Fruit fly (Drosophila melanogaster) whole organism, embryonic: ENCODE results near the gene CG17377.

Experiments used
- Abd-B ChIP-seq: fragments of 200-800 bp; sonication (Bioruptor generic); optimal IDR thresholded peaks from 2 replicates; lab custom pipeline; 2018; ENCODE audit warnings: missing biosample characterization, mild to moderate bottlenecking, missing genetic modification characterization, moderate library complexity
- Awh ChIP-seq: fragments of 200-800 bp; sonication (Bioruptor generic); IDR thresholded peaks from 2 replicates; pipeline ENCODE4, ENCODE4 v1.3.6; 2022; ENCODE audit warnings: missing biosample characterization, missing genetic modification characterization
- B-H2 ChIP-seq: fragments of 200-800 bp; sonication (Bioruptor generic); optimal IDR thresholded peaks from 2 replicates; lab custom pipeline; 2018; ENCODE audit warnings: missing biosample characterization, mild to moderate bottlenecking, missing genetic modification characterization
- Bgb ChIP-seq: fragments of 200-800 bp; sonication (Bioruptor generic); IDR thresholded peaks from 2 replicates; pipeline ENCODE4 v1.3.6; 2022; ENCODE audit warnings: missing biosample characterization, missing genetic modification characterization; ENCODE audit not compliant: partially characterized antibody
- CG1024 ChIP-seq: fragments of 200-800 bp; sonication (Bioruptor generic); IDR thresholded peaks from 2 replicates; pipeline ENCODE4 v1.3.6; 2022; ENCODE audit warnings: missing biosample characterization, missing genetic modification characterization
- CG13287 ChIP-seq: fragments of 200-800 bp; sonication (Bioruptor generic); IDR thresholded peaks from 2 replicates; pipeline ENCODE4 v1.3.6; 2022; ENCODE audit warnings: missing biosample characterization, missing genetic modification characterization; ENCODE audit not compliant: partially characterized antibody
- CG14014 ChIP-seq: fragments of 200-800 bp; sonication (Bioruptor generic); IDR thresholded peaks from 2 replicates; pipeline ENCODE4 v1.3.6; 2022; ENCODE audit warnings: missing biosample characterization, missing genetic modification characterization
- CG15269 ChIP-seq: fragments of 200-800 bp; sonication (Bioruptor generic); optimal IDR thresholded peaks from 2 replicates; lab custom pipeline; 2018; ENCODE audit warnings: missing biosample characterization, mild to moderate bottlenecking, missing genetic modification characterization, moderate library complexity
- CG1832 ChIP-seq: fragments of 200-800 bp; sonication (Bioruptor generic); optimal IDR thresholded peaks from 2 replicates; lab custom pipeline; 2017; ENCODE audit warnings: missing biosample characterization, mild to moderate bottlenecking, missing genetic modification characterization, inconsistent platforms
- CG2199 ChIP-seq: fragments of 200-800 bp; sonication (Bioruptor generic); IDR thresholded peaks from 3 replicates; pipeline ENCODE4 v1.3.6; 2022; ENCODE audit warnings: missing biosample characterization, missing genetic modification characterization
- CG31224 ChIP-seq: fragments of 200-800 bp; sonication (Bioruptor generic); IDR thresholded peaks from 2 replicates; pipeline ENCODE4 v1.3.6; 2022; ENCODE audit warnings: missing biosample characterization, missing genetic modification characterization
- CG31388 ChIP-seq: fragments of 200-800 bp; sonication (Bioruptor generic); optimal IDR thresholded peaks from 2 replicates; lab custom pipeline; 2016; ENCODE audit warnings: missing biosample characterization, missing genetic modification characterization
- CG34224 ChIP-seq: fragments of 200-800 bp; sonication (Bioruptor generic); IDR thresholded peaks from 3 replicates; pipeline ENCODE4 v1.3.6; 2022; ENCODE audit warnings: missing biosample characterization, missing genetic modification characterization; ENCODE audit not compliant: partially characterized antibody
- CG3995 ChIP-seq: fragments of 200-800 bp; sonication (Bioruptor generic); optimal IDR thresholded peaks from 3 replicates; lab custom pipeline; 2016; ENCODE audit warnings: missing biosample characterization, missing genetic modification characterization
- CG8281 ChIP-seq: fragments of 200-800 bp; sonication (Bioruptor generic); optimal IDR thresholded peaks from 2 replicates; lab custom pipeline; 2018; ENCODE audit warnings: missing biosample characterization, mild to moderate bottlenecking, missing genetic modification characterization, moderate library complexity
- CG8290 ChIP-seq, 3 experiments: fragments of 200-800 bp; sonication (Bioruptor generic); optimal IDR thresholded peaks; 2 replicates each; lab custom pipeline; 2016 to 2019; ENCODE audit warnings: missing biosample characterization in 3 of 3, missing genetic modification characterization in 3 of 3, mild to moderate bottlenecking in 2 of 3, moderate library complexity in 1 of 3
- Dll ChIP-seq: fragments of 200-800 bp; sonication (Bioruptor generic); IDR thresholded peaks from 4 replicates; pipeline ENCODE4 v1.3.6; 2022; ENCODE audit warnings: missing biosample characterization, missing genetic modification characterization; ENCODE audit not compliant: partially characterized antibody
- Drgx ChIP-seq: fragments of 200-800 bp; sonication (Bioruptor generic); IDR thresholded peaks from 2 replicates; pipeline ENCODE4 v1.3.6; 2022; ENCODE audit warnings: missing biosample characterization, missing genetic modification characterization
- GATAe ChIP-seq: fragments of 200-800 bp; sonication (Bioruptor generic); conservative IDR thresholded peaks from 2 replicates; pipeline ENCODE4 v1.3.6; 2022; ENCODE audit warnings: missing biosample characterization, missing genetic modification characterization
- MBD-R2 ChIP-seq: fragments of 200-800 bp; sonication (Bioruptor generic); IDR thresholded peaks from 2 replicates; pipeline ENCODE4 v1.3.6; 2022; ENCODE audit warnings: missing biosample characterization, missing genetic modification characterization
- Med ChIP-seq: fragments of 200-800 bp; sonication (Bioruptor generic); peaks from one replicate; lab custom pipeline; 2016; ENCODE audit warnings: missing biosample characterization, missing genetic modification characterization, mild to moderate bottlenecking, inconsistent platforms, moderate library complexity
- Nf-YB ChIP-seq: fragments of 200-800 bp; sonication (Bioruptor generic); optimal IDR thresholded peaks from 3 replicates; lab custom pipeline; 2019; ENCODE audit warnings: missing biosample characterization, mild to moderate bottlenecking, missing genetic modification characterization, moderate library complexity
- Nf-YC ChIP-seq: fragments of 200-800 bp; optimal IDR thresholded peaks from 3 replicates; lab custom pipeline; 2019; ENCODE audit warnings: missing biosample characterization, mild to moderate bottlenecking, missing genetic modification characterization, moderate library complexity
- Rfx ChIP-seq: fragments of 200-800 bp; sonication (Bioruptor generic); IDR thresholded peaks from 2 replicates; pipeline ENCODE4 v1.3.6; 2022; ENCODE audit warnings: missing biosample characterization, missing genetic modification characterization
- Sry-β ChIP-seq: fragments of 200-800 bp; sonication (Bioruptor generic); optimal IDR thresholded peaks from 2 replicates; lab custom pipeline; 2018; ENCODE audit warnings: missing biosample characterization, mild to moderate bottlenecking, missing genetic modification characterization, moderate library complexity
- bbx ChIP-seq: fragments of 200-800 bp; sonication (Bioruptor generic); IDR thresholded peaks from 2 replicates; pipeline ENCODE4 v1.3.6; 2022; ENCODE audit warnings: missing biosample characterization, missing genetic modification characterization; ENCODE audit not compliant: partially characterized antibody
- chif ChIP-seq, 2 experiments: fragments of 200-800 bp; sonication (Bioruptor generic); optimal IDR thresholded peaks; 3 replicates each; lab custom pipeline; 2016; ENCODE audit warnings: missing biosample characterization in 2 of 2, missing genetic modification characterization in 2 of 2
- chinmo ChIP-seq: fragments of 200-800 bp; sonication (Bioruptor generic); IDR thresholded peaks from 4 replicates; pipeline ENCODE4 v1.3.6; 2022; ENCODE audit warnings: missing biosample characterization, missing genetic modification characterization; ENCODE audit not compliant: partially characterized antibody
- ci ChIP-seq: fragments of 200-800 bp; sonication (Bioruptor generic); IDR thresholded peaks from 3 replicates; pipeline ENCODE4 v1.3.6; 2022; ENCODE audit warnings: missing biosample characterization, missing genetic modification characterization
- crol ChIP-seq: fragments of 200-800 bp; sonication (Bioruptor generic); IDR thresholded peaks from 2 replicates; pipeline ENCODE4 v1.3.6; 2022; ENCODE audit warnings: missing biosample characterization, missing genetic modification characterization
- ems ChIP-seq: fragments of 200-800 bp; sonication (Bioruptor generic); optimal IDR thresholded peaks from 3 replicates; lab custom pipeline; 2016; ENCODE audit warnings: missing biosample characterization, missing genetic modification characterization
- en ChIP-seq: fragments of 200-800 bp; sonication (Bioruptor generic); optimal IDR thresholded peaks from 2 replicates; lab custom pipeline; 2016; ENCODE audit warnings: missing biosample characterization, missing genetic modification characterization
- fd3F ChIP-seq: fragments of 200-800 bp; sonication (Bioruptor generic); optimal IDR thresholded peaks from 2 replicates; lab custom pipeline; 2018; ENCODE audit warnings: missing biosample characterization, mild to moderate bottlenecking, missing genetic modification characterization, moderate library complexity
- gcm ChIP-seq: fragments of 200-800 bp; sonication (Bioruptor generic); optimal IDR thresholded peaks from 2 replicates; lab custom pipeline; 2019; ENCODE audit warnings: missing biosample characterization, mild to moderate bottlenecking, missing genetic modification characterization, moderate library complexity
- gsb-n ChIP-seq: fragments of 200-800 bp; sonication (Bioruptor generic); optimal IDR thresholded peaks from 3 replicates; lab custom pipeline; 2018; ENCODE audit warnings: missing biosample characterization, mild to moderate bottlenecking, missing genetic modification characterization
- kah ChIP-seq: fragments of 200-800 bp; sonication (Bioruptor generic); optimal IDR thresholded peaks from 2 replicates; lab custom pipeline; 2018; ENCODE audit warnings: missing biosample characterization, mild to moderate bottlenecking, missing genetic modification characterization
- lab ChIP-seq: fragments of 200-800 bp; sonication (Bioruptor generic); optimal IDR thresholded peaks from 3 replicates; lab custom pipeline; 2017; ENCODE audit warnings: missing biosample characterization, missing genetic modification characterization, mild to moderate bottlenecking, moderate library complexity, missing genetic modification reagents
- mld ChIP-seq: fragments of 200-800 bp; sonication (Bioruptor generic); IDR thresholded peaks from 3 replicates; pipeline ENCODE4 v1.3.6; 2022; ENCODE audit warnings: missing biosample characterization, missing genetic modification characterization; ENCODE audit not compliant: partially characterized antibody
- pan ChIP-seq, 4 experiments: fragments of >200 bp in 3 of 4; fragments of 200-800 bp in 1 of 4; sonication (Bioruptor generic) in 1 of 4; optimal IDR thresholded peaks in 3 of 4; IDR thresholded peaks in 1 of 4; 2 replicates each; pipeline versions ENCODE4 v1.3.6 to Lab custom; 2017 to 2022; ENCODE audit warnings: missing biosample characterization in 2 of 4, missing genetic modification characterization in 2 of 4, mixed read lengths in 1 of 4
- phol ChIP-seq: fragments of 200-800 bp; sonication (Bioruptor generic); optimal IDR thresholded peaks from 3 replicates; lab custom pipeline; 2018; ENCODE audit warnings: missing biosample characterization, mild to moderate bottlenecking, missing genetic modification characterization, moderate library complexity
- sd ChIP-seq: fragments of 200-800 bp; sonication (Bioruptor generic); optimal IDR thresholded peaks from 3 replicates; lab custom pipeline; 2018; ENCODE audit warnings: missing biosample characterization, mild to moderate bottlenecking, missing genetic modification characterization, moderate library complexity
- sens-2 ChIP-seq: fragments of 200-800 bp; sonication (Bioruptor generic); IDR thresholded peaks from 2 replicates; pipeline ENCODE4 v1.3.6; 2022; ENCODE audit warnings: missing biosample characterization, missing genetic modification characterization
- seq ChIP-seq: fragments of 200-800 bp; sonication (Bioruptor generic); IDR thresholded peaks from 2 replicates; pipeline ENCODE4 v1.3.6; 2022; ENCODE audit warnings: missing biosample characterization, missing genetic modification characterization
- sqz ChIP-seq: fragments of 200-800 bp; sonication (Bioruptor generic); optimal IDR thresholded peaks from 3 replicates; lab custom pipeline; 2018; ENCODE audit warnings: missing biosample characterization, mild to moderate bottlenecking, missing genetic modification characterization
- tin ChIP-seq: fragments of 200-800 bp; sonication (Bioruptor generic); optimal IDR thresholded peaks from 3 replicates; lab custom pipeline; 2016; ENCODE audit warnings: missing biosample characterization, missing genetic modification characterization
- ttk ChIP-seq: fragments of 200-800 bp; sonication (Bioruptor generic); IDR thresholded peaks from 2 replicates; pipeline ENCODE4 v2.1.2; 2022; ENCODE audit warnings: missing biosample characterization, missing genetic modification characterization
- vvl ChIP-seq: fragments of 200-800 bp; sonication (Bioruptor generic); IDR thresholded peaks from 2 replicates; pipeline ENCODE4 v1.3.6; 2022; ENCODE audit warnings: missing biosample characterization, missing genetic modification characterization

CG17377 gene

dm6 chr2L:6822044-6822443 is 19.4 kb upstream of the CG17377 start (continued):
- TF ChIP-seq gsb-n: no peak
- no peak for TF ChIP-seq ems (GFP tag; lab: Kevin White, UChicago)
- TF ChIP-seq chif (GFP tag; optimal IDR thresholded peaks at IDR 0.05; lab: Kevin White, UChicago): no peak
- TF ChIP-seq CG15269 (tag; lab: Kevin White, UChicago): no peak
- no peak for TF ChIP-seq CG8281 (tag; lab: Kevin White, UChicago)
- TF ChIP-seq CG31388 (GFP tag; lab: Kevin White, UChicago): no peak
- peak; percentile 97 for TF ChIP-seq sens-2
- TF ChIP-seq tin (GFP tag; lab: Kevin White, UChicago): no peak
- TF ChIP-seq CG31224 (GFP tag; lab: Robert Waterston, UW): no peak
- no peak for TF ChIP-seq sqz (GFP tag; lab: Kevin White, UChicago)
- TF ChIP-seq Dll (GFP tag; lab: Robert Waterston, UW): no peak
- TF ChIP-seq lab (GFP tag; lab: Kevin White, UChicago): no peak
- no peak for TF ChIP-seq CG1832 (GFP tag; lab: Kevin White, UChicago)
- no peak for TF ChIP-seq ttk (GFP tag; lab: Robert Waterston, UW)
- TF ChIP-seq en: no peak
- TF ChIP-seq Bgb (GFP tag; lab: Robert Waterston, UW): peak; percentile 5; the same call in 1 of the 2 replicates
- TF ChIP-seq CG3995 (GFP tag; lab: Kevin White, UChicago): no peak
- TF ChIP-seq B-H2 (GFP tag; lab: Kevin White, UChicago): no peak
- no peak for TF ChIP-seq fd3F (GFP tag; lab: Kevin White, UChicago)
- no peak for TF ChIP-seq Drgx (GFP tag; lab: Robert Waterston, UW)

- TF ChIP-seq Sry-β (GFP tag; lab: Kevin White, UChicago): no peak
- TF ChIP-seq Awh (GFP tag; lab: Robert Waterston, UW): 0 out of 2 replicates have a peak, but pooled peaks have one; percentile 6
- TF ChIP-seq mld (GFP tag; lab: Robert Waterston, UW): no peak
- 0 out of 2 replicates have a peak, but pooled peaks have one; percentile 9 for TF ChIP-seq MBD-R2 (GFP tag; lab: Robert Waterston, UW)
- peak; percentile 25; the same call in 1 of the 2 replicates for TF ChIP-seq CG13287 (GFP tag; lab: Robert Waterston, UW)
- peak; percentile 76 for TF ChIP-seq sd
- TF ChIP-seq CG2199 (GFP tag; lab: Robert Waterston, UW): 0 out of 3 replicates have a peak, but pooled peaks have one; percentile 48
- TF ChIP-seq Med (GFP tag; lab: Kevin White, UChicago): peak; percentile 70
- 0 out of 2 replicates have a peak, but pooled peaks have one; percentile 31 for TF ChIP-seq crol (GFP tag; lab: Robert Waterston, UW)
- TF ChIP-seq seq (GFP tag; lab: Robert Waterston, UW): peak; percentile 79
- peak; percentile 74; the same call in 1 of the 4 replicates for TF ChIP-seq chinmo (GFP tag; lab: Robert Waterston, UW)
- peak; percentile 8; the same call in 1 of the 2 replicates for TF ChIP-seq Rfx (GFP tag; lab: Robert Waterston, UW)
- no peak for TF ChIP-seq pan (optimal IDR thresholded peaks at IDR 0.05; lab: Kevin White, UChicago)
- TF ChIP-seq pan (GFP tag; optimal IDR thresholded peaks at IDR 0.05 in 1 of 2, IDR thresholded peaks at IDR 0.05 in 1 of 2): no peak
- TF ChIP-seq Nf-YB: peak; percentile 99
- TF ChIP-seq bbx (GFP tag; lab: Robert Waterston, UW): 0 out of 2 replicates have a peak, but pooled peaks have one; percentile 33
- TF ChIP-seq CG14014 (GFP tag; lab: Robert Waterston, UW): peak; percentile 9; the same call in 1 of the 2 replicates
- TF ChIP-seq Nf-YC (tag; lab: Kevin White, UChicago): peak; percentile 99
- TF ChIP-seq vvl: peak; percentile 50
- 0 out of 2 replicates have a peak, but pooled peaks have one; percentile 27 for TF ChIP-seq GATAe (GFP tag; lab: Robert Waterston, UW)
- no peak for TF ChIP-seq CG8290 (GFP tag; optimal IDR thresholded peaks at IDR 0.05; lab: Kevin White, UChicago)
- peak in 1 of 2 experiments; percentile 29 for TF ChIP-seq CG8290 (tag; optimal IDR thresholded peaks at IDR 0.05; lab: Kevin White, UChicago)
- TF ChIP-seq Abd-B (GFP tag; lab: Kevin White, UChicago): no peak
- TF ChIP-seq ci (GFP tag; lab: Robert Waterston, UW): peak; percentile 76; the same call in 2 of the 3 replicates
- peak; percentile 54 for TF ChIP-seq gsb-n
- TF ChIP-seq CG1024 (GFP tag; lab: Robert Waterston, UW): peak; percentile 47; the same call in 1 of the 2 replicates
- peak; percentile 33; the same call in 1 of the 3 replicates for TF ChIP-seq CG34224 (GFP tag; lab: Robert Waterston, UW)
- TF ChIP-seq gcm: peak; percentile 17
- peak; percentile 16 for TF ChIP-seq phol (tag; lab: Kevin White, UChicago)
- TF ChIP-seq kah (GFP tag; lab: Kevin White, UChicago): peak; percentile 25
Observed at dm6 chr2L:6821631-6822030, 19.0 kb upstream of the CG17377 start, which contains the start of gene sens-2. Gene sens-2 (plus strand): TSS chr2L:6821934.
